Worm (Caenorhabditis elegans): ENCODE results near the gene dct-14.

ce11 chrV:20518927-20519326, 18.6 kb upstream of the dct-14 start, which contains the start of gene Y38H6C.25:
- TF ChIP-seq aly-2 (tag; optimal IDR thresholded peaks at IDR 0.05) (no peak), ztf-4 (tag; optimal IDR thresholded peaks at IDR 0.05) (no peak), ceh-82 (tag; optimal IDR thresholded peaks at IDR 0.05) (no peak), mbf-1 (tag; optimal IDR thresholded peaks at IDR 0.05) (no peak), F13H6.1 (tag; optimal IDR thresholded peaks at IDR 0.05) (no peak), lsy-2 (tag; optimal IDR thresholded peaks at IDR 0.05) (no peak), mdl-1 (tag; optimal IDR thresholded peaks at IDR 0.05) (no peak), unc-39 (tag; optimal IDR thresholded peaks at IDR 0.05) (no peak), unc-62 (GFP tag; optimal IDR thresholded peaks at IDR 0.05) (no peak), nhr-12 (tag; optimal IDR thresholded peaks at IDR 0.05) (no peak), lin-39 (tag; optimal IDR thresholded peaks at IDR 0.05) (no peak), nhr-21 (tag; optimal IDR thresholded peaks at IDR 0.05) (no peak), nhr-10 (tag; optimal IDR thresholded peaks at IDR 0.05) (no peak), mab-5 (tag; optimal IDR thresholded peaks at IDR 0.05) (no peak)

Data from whole organism, L2 larva.